Worm (Caenorhabditis elegans) whole organism, L3 larva: ENCODE data around the gene Y45G5AM.5.

Experiments used
- R02D3.7 ChIP-seq: fragments of 150-350 bp; optimal IDR thresholded peaks from 2 replicates; lab custom pipeline; 2014; ENCODE audit warnings: missing biosample characterization, missing genetic modification characterization
- ZK546.5 ChIP-seq: sonication (generic microtip); optimal IDR thresholded peaks from 2 replicates; lab custom pipeline; 2017; ENCODE audit warnings: missing biosample characterization, missing genetic modification characterization
- aly-2 ChIP-seq: fragments of 150-350 bp; optimal IDR thresholded peaks from 2 replicates; lab custom pipeline; 2014; ENCODE audit warnings: missing biosample characterization, missing genetic modification characterization
- ama-1 ChIP-seq: fragments of 150-350 bp; optimal IDR thresholded peaks from 2 replicates; lab custom pipeline; 2018
- ceh-16 ChIP-seq: sonication (generic microtip); optimal IDR thresholded peaks from 2 replicates; lab custom pipeline; 2017; ENCODE audit warnings: missing biosample characterization, missing genetic modification characterization
- ceh-28 ChIP-seq: fragments of 150-350 bp; optimal IDR thresholded peaks from 2 replicates; lab custom pipeline; 2014; ENCODE audit warnings: missing biosample characterization, missing genetic modification reagents, missing genetic modification characterization
- ceh-82 ChIP-seq: fragments of 150-350 bp; optimal IDR thresholded peaks from 2 replicates; lab custom pipeline; 2014; ENCODE audit warnings: missing biosample characterization, missing genetic modification characterization
- ceh-9 ChIP-seq: sonication (generic microtip); optimal IDR thresholded peaks from 2 replicates; lab custom pipeline; 2018; ENCODE audit warnings: missing biosample characterization, missing genetic modification characterization
- daf-12 ChIP-seq: fragments of 150-350 bp; optimal IDR thresholded peaks from 2 replicates; lab custom pipeline; 2014; ENCODE audit warnings: missing biosample characterization, missing genetic modification reagents, missing genetic modification characterization
- egl-27 ChIP-seq: sonication (generic microtip); optimal IDR thresholded peaks from 4 replicates; lab custom pipeline; 2017; ENCODE audit warnings: missing biosample characterization, missing genetic modification reagents, missing genetic modification characterization
- egl-5 ChIP-seq: fragments of 150-350 bp; optimal IDR thresholded peaks from 2 replicates; lab custom pipeline; 2017; ENCODE audit warnings: missing biosample characterization, missing genetic modification reagents, missing genetic modification characterization, inconsistent platforms
- elt-1 ChIP-seq: fragments of 150-350 bp; optimal IDR thresholded peaks from 2 replicates; lab custom pipeline; 2014; ENCODE audit warnings: missing biosample characterization, missing genetic modification characterization
- elt-2 ChIP-seq: sonication (generic microtip); optimal IDR thresholded peaks from 2 replicates; lab custom pipeline; 2016; ENCODE audit warnings: missing genetic modification reagents, mild to moderate bottlenecking, missing genetic modification characterization, missing compliant biosample characterization
- elt-3 ChIP-seq, 3 experiments: fragments of 150-350 bp in 1 of 3; sonication (generic microtip) in 2 of 3; optimal IDR thresholded peaks; 2 replicates in 2 of 3; 4 replicates in 1 of 3; lab custom pipeline; 2014 to 2017; ENCODE audit warnings: missing biosample characterization in 3 of 3, missing genetic modification characterization in 3 of 3
- eor-1 ChIP-seq, 2 experiments: fragments of 150-350 bp; optimal IDR thresholded peaks; 2 replicates each; lab custom pipeline; 2014 to 2018; ENCODE audit warnings: missing biosample characterization in 2 of 2, missing genetic modification characterization in 2 of 2
- fkh-10 ChIP-seq: sonication (generic microtip); optimal IDR thresholded peaks from 2 replicates; lab custom pipeline; 2017; ENCODE audit warnings: missing biosample characterization, missing genetic modification reagents, missing genetic modification characterization
- fkh-2 ChIP-seq: fragments of 150-350 bp; optimal IDR thresholded peaks from 2 replicates; lab custom pipeline; 2014; ENCODE audit warnings: missing biosample characterization, missing genetic modification reagents, missing genetic modification characterization
- fos-1 ChIP-seq: fragments of 150-350 bp; optimal IDR thresholded peaks from 2 replicates; lab custom pipeline; 2014; ENCODE audit warnings: missing biosample characterization, missing genetic modification characterization
- hmg-11 ChIP-seq: sonication (generic microtip); optimal IDR thresholded peaks from 2 replicates; lab custom pipeline; 2016; ENCODE audit warnings: missing genetic modification characterization, missing compliant biosample characterization
- jun-1 ChIP-seq: fragments of 150-350 bp; optimal IDR thresholded peaks from 2 replicates; lab custom pipeline; 2014; ENCODE audit warnings: missing biosample characterization, missing genetic modification reagents, missing genetic modification characterization
- lin-15B ChIP-seq: fragments of 150-350 bp; optimal IDR thresholded peaks from 2 replicates; lab custom pipeline; 2014; ENCODE audit warnings: missing biosample characterization, missing genetic modification characterization
- lin-39 ChIP-seq: fragments of 150-350 bp; optimal IDR thresholded peaks from 2 replicates; lab custom pipeline; 2018; ENCODE audit warnings: missing biosample characterization, missing genetic modification reagents, missing genetic modification characterization
- lsy-12 ChIP-seq: sonication (generic microtip); optimal IDR thresholded peaks from 2 replicates; lab custom pipeline; 2016; ENCODE audit warnings: mild to moderate bottlenecking, missing genetic modification characterization, missing compliant biosample characterization
- mdl-1 ChIP-seq: fragments of 150-350 bp; optimal IDR thresholded peaks from 2 replicates; lab custom pipeline; 2014; ENCODE audit warnings: missing biosample characterization, missing genetic modification characterization
- mml-1 ChIP-seq: fragments of 150-350 bp; sonication (generic microtip); optimal IDR thresholded peaks from 3 replicates; lab custom pipeline; 2014; ENCODE audit warnings: missing biosample characterization, missing genetic modification characterization
- nfya-1 ChIP-seq: sonication (generic microtip); optimal IDR thresholded peaks from 2 replicates; lab custom pipeline; 2017; ENCODE audit warnings: missing genetic modification characterization, mild to moderate bottlenecking, missing compliant biosample characterization, antibody characterized with exemption, moderate library complexity; ENCODE audit not compliant: insufficient read depth
- nhr-11 ChIP-seq: fragments of 150-350 bp; optimal IDR thresholded peaks from 2 replicates; lab custom pipeline; 2014; ENCODE audit warnings: missing biosample characterization, missing genetic modification characterization
- nhr-12 ChIP-seq: fragments of 150-350 bp; optimal IDR thresholded peaks from 2 replicates; lab custom pipeline; 2014; ENCODE audit warnings: missing biosample characterization, missing genetic modification characterization
- nhr-23 ChIP-seq: fragments of 150-350 bp; optimal IDR thresholded peaks from 2 replicates; lab custom pipeline; 2014; ENCODE audit warnings: missing biosample characterization, missing genetic modification reagents, missing genetic modification characterization
- nhr-237 ChIP-seq: fragments of 150-350 bp; optimal IDR thresholded peaks from 2 replicates; lab custom pipeline; 2014; ENCODE audit warnings: missing biosample characterization, missing genetic modification characterization
- nhr-25 ChIP-seq: sonication (generic microtip); optimal IDR thresholded peaks from 2 replicates; lab custom pipeline; 2017; ENCODE audit warnings: missing biosample characterization, missing genetic modification characterization
- nhr-28 ChIP-seq: fragments of 150-350 bp; optimal IDR thresholded peaks from 2 replicates; lab custom pipeline; 2014; ENCODE audit warnings: missing biosample characterization, missing genetic modification characterization
- nhr-43 ChIP-seq: sonication (generic microtip); optimal IDR thresholded peaks from 2 replicates; lab custom pipeline; 2016; ENCODE audit warnings: mild to moderate bottlenecking, missing genetic modification characterization, missing compliant biosample characterization; ENCODE audit not compliant: poor library complexity, severe bottlenecking
- nhr-67 ChIP-seq: fragments of 150-350 bp; optimal IDR thresholded peaks from 2 replicates; lab custom pipeline; 2014; ENCODE audit warnings: missing biosample characterization, missing genetic modification characterization
- nhr-76 ChIP-seq: fragments of 150-350 bp; sonication (generic microtip); optimal IDR thresholded peaks from 5 replicates; lab custom pipeline; 2014; ENCODE audit warnings: missing biosample characterization, missing genetic modification characterization
- nhr-77 ChIP-seq: fragments of 150-350 bp; optimal IDR thresholded peaks from 2 replicates; lab custom pipeline; 2014; ENCODE audit warnings: missing biosample characterization, missing genetic modification characterization
- pha-4 ChIP-seq: fragments of 150-350 bp; optimal IDR thresholded peaks from 2 replicates; lab custom pipeline; 2014; ENCODE audit warnings: missing biosample characterization, missing genetic modification reagents, missing genetic modification characterization
- pqm-1 ChIP-seq: fragments of 150-350 bp; optimal IDR thresholded peaks from 2 replicates; lab custom pipeline; 2017; ENCODE audit warnings: missing biosample characterization, missing genetic modification characterization, inconsistent platforms
- sea-2 ChIP-seq: fragments of 150-350 bp; sonication (generic microtip); optimal IDR thresholded peaks from 4 replicates; lab custom pipeline; 2014; ENCODE audit warnings: missing biosample characterization, missing genetic modification reagents, missing genetic modification characterization
- skn-1 ChIP-seq: fragments of 150-350 bp; optimal IDR thresholded peaks from 2 replicates; lab custom pipeline; 2014; ENCODE audit warnings: missing biosample characterization, missing genetic modification characterization
- snpc-4 ChIP-seq: fragments of 150-350 bp; optimal IDR thresholded peaks from 2 replicates; lab custom pipeline; 2014; ENCODE audit warnings: missing biosample characterization, missing genetic modification characterization
- tbx-2 ChIP-seq: sonication (generic microtip); optimal IDR thresholded peaks from 2 replicates; lab custom pipeline; 2016; ENCODE audit warnings: mild to moderate bottlenecking, missing genetic modification characterization, missing compliant biosample characterization
- unc-39 ChIP-seq: sonication (generic microtip); optimal IDR thresholded peaks from 4 replicates; lab custom pipeline; 2017; ENCODE audit warnings: missing biosample characterization, missing genetic modification characterization
- unc-62 ChIP-seq: fragments of 150-350 bp; sonication (generic microtip); optimal IDR thresholded peaks from 4 replicates; lab custom pipeline; 2014; ENCODE audit warnings: missing biosample characterization, missing genetic modification reagents, missing genetic modification characterization
- zag-1 ChIP-seq: fragments of 150-350 bp; optimal IDR thresholded peaks from 2 replicates; lab custom pipeline; 2014; ENCODE audit warnings: missing biosample characterization, missing genetic modification characterization
- ztf-11 ChIP-seq: fragments of 150-350 bp; optimal IDR thresholded peaks from 2 replicates; lab custom pipeline; 2014; ENCODE audit warnings: missing biosample characterization, missing genetic modification characterization
- ztf-4 ChIP-seq: fragments of 150-350 bp; optimal IDR thresholded peaks from 2 replicates; lab custom pipeline; 2014; ENCODE audit warnings: missing biosample characterization, missing genetic modification characterization

Gene Y45G5AM.5

DNA sequence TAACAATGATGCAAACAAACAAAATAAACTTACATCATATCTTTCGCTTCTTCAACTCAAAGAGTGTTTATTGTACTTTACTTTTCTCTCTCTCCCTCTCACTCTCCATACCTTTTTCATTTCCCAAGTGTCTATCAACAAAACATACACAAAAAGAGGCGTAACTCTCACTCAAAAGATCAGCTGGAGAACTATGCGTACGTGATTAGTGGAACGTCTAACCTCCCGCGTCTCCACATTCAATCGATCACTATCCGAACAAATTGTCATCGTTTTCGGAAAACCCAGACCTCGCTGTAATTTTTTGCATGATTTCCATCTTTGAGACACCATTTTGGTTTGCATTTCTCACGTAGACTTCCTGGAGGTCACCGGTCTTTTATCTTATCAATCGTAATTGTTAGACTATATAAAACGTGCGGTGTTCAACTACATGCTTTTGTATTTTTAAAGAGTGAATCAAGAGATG lies 28.7 kb upstream of the Y45G5AM.5 start, which contains the start of gene nhr-57:
Gene nhr-57 (plus strand): TSS at position 419 of the 469 bp plus-strand sequence.
- TF ChIP-seq nhr-237 (tag; lab: Kevin White, UChicago) (no peak), mml-1 (tag; lab: Kevin White, UChicago) (no peak), tbx-2 (tag; lab: Kevin White, UChicago) (no peak), sea-2 (GFP tag; lab: Kevin White, UChicago) (no peak), aly-2 (tag; lab: Kevin White, UChicago) (no peak), unc-62 (GFP tag; lab: Kevin White, UChicago) (no peak), skn-1 (tag; lab: Kevin White, UChicago) (peak; percentile 84), egl-27 (tag; lab: Kevin White, UChicago) (no peak), ceh-9 (no peak), ceh-82 (no peak), pqm-1 (tag; lab: Kevin White, UChicago) (peak; percentile 74), nhr-28 (tag; lab: Kevin White, UChicago) (no peak), nhr-77 (tag; lab: Kevin White, UChicago) (no peak), ama-1 (lab: Kevin White, UChicago) (peak; percentile 26), nhr-76 (tag; lab: Kevin White, UChicago) (no peak), ceh-28 (tag; lab: Kevin White, UChicago) (peak; percentile 73), nhr-11 (tag; lab: Kevin White, UChicago) (no peak), nhr-23 (tag; lab: Kevin White, UChicago) (peak; percentile 67), jun-1 (tag; lab: Kevin White, UChicago) (no peak), elt-3 (tag; optimal IDR thresholded peaks at IDR 0.05; lab: Kevin White, UChicago) (peak in 1 of 3 experiments; percentile 42), nfya-1 (no peak), lsy-12 (no peak), unc-39 (tag; lab: Kevin White, UChicago) (no peak), elt-1 (no peak), hmg-11 (tag; lab: Kevin White, UChicago) (no peak), mdl-1 (peak; percentile 28), R02D3.7 (tag; lab: Kevin White, UChicago) (no peak), nhr-12 (tag; lab: Kevin White, UChicago) (no peak), nhr-43 (tag; lab: Kevin White, UChicago) (peak; percentile 81), lin-39 (tag; lab: Kevin White, UChicago) (peak; percentile 53), fos-1 (tag; lab: Kevin White, UChicago) (no peak), fkh-2 (tag; lab: Kevin White, UChicago) (no peak), snpc-4 (tag; lab: Kevin White, UChicago) (no peak), pha-4 (tag; lab: Kevin White, UChicago) (peak; percentile 98), lin-15B (no peak), fkh-10 (GFP tag; lab: Kevin White, UChicago) (no peak), ZK546.5 (tag; lab: Kevin White, UChicago) (no peak), zag-1 (tag; lab: Kevin White, UChicago) (no peak), daf-12 (no peak), eor-1 (tag; optimal IDR thresholded peaks at IDR 0.05; lab: Kevin White, UChicago) (no peak), ceh-16 (tag; lab: Kevin White, UChicago) (no peak), nhr-67 (tag; lab: Kevin White, UChicago) (no peak), elt-2 (tag; lab: Kevin White, UChicago) (peak; percentile 82), egl-5 (tag; lab: Kevin White, UChicago) (peak; percentile 65), ztf-4 (tag; lab: Kevin White, UChicago) (no peak), ztf-11 (tag; lab: Kevin White, UChicago) (no peak), nhr-25 (peak; percentile 77)
- TF ChIP-seq, all 47 proteins: peak for 13
